Worm (Caenorhabditis elegans): ENCODE data around the gene F22E5.21.
A peak's percentile ranks its signal among the peaks of the same experiment; 100 is the strongest.
"Not testable (repeated sequence)": the region's sequence is repeated elsewhere in the genome, so short reads cannot be mapped to it uniquely, and the experiment has no call there.

Gene F22E5.21

DNA sequence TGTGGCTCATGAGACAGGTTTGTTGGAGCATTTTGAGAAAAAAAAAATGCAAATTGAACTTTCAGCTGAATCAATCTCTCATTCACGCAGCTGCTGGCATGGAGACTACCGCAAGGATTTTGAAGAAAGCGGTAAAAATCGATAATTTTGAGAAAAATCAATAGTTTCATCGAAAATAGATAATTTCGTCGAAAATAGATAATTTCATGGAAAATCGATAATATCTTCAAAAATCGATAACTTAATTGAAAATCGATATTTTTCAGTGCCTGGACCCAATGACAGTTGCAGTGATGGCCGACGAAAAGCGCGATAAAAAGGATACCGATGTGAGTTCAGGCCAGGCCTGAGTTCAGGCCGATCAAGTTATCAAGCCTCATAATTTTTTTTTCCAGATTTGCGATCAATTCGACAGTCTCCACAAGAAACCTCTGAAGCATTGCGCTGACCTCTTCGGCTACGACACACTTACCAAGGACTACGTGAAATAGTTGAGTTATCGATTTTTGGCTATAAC lies 14.3 kb downstream of the F22E5.21 start, which contains the start of gene D2062.4:
D2062.4 (plus strand) TSS at position 467 of the 517 bp plus-strand sequence.
- peak; percentile 54 for TF ChIP-seq ceh-28 (tag; optimal IDR thresholded peaks at IDR 0.05)

DNA sequence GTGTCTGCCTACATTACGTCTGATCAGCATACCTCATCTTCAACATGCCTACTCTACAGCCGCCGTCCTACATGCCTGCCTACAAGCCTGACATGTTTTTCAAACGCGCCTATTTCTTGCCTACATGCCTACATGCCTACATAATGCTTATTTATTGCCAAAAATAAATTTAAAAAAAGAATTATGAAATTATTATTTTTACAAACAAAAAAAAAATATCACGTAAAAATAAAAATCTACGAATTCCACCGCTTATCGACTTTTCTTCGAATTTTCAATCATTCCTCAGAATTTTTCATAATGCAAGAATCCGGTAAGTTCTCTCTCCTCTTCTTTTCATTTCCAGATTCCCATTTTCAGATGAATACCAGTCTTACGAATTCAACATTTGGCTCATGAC lies 14.8 kb downstream of the F22E5.21 start, which contains the start of gene D2062.5:
D2062.5 (plus strand) TSS at position 301 of the 400 bp plus-strand sequence.
- TF ChIP-seq nhr-25 (tag; optimal IDR thresholded peaks at IDR 0.05) = no peak
- TF ChIP-seq nhr-237 (tag; optimal IDR thresholded peaks at IDR 0.05) = no peak
- TF ChIP-seq ztf-4 (tag; optimal IDR thresholded peaks at IDR 0.05) = no peak
- no peak for TF ChIP-seq unc-39 (tag; optimal IDR thresholded peaks at IDR 0.05)
- no peak for TF ChIP-seq ama-1 (optimal IDR thresholded peaks at IDR 0.05)
- no peak for TF ChIP-seq pqm-1 (tag; optimal IDR thresholded peaks at IDR 0.05)
- no peak for TF ChIP-seq nhr-43 (tag; optimal IDR thresholded peaks at IDR 0.05; ENCODE audit: poor library complexity, severe bottlenecking)
- no peak for TF ChIP-seq ceh-16 (tag; optimal IDR thresholded peaks at IDR 0.05)
- no peak for TF ChIP-seq zag-1 (tag; optimal IDR thresholded peaks at IDR 0.05)
- no peak for TF ChIP-seq elt-2 (tag; optimal IDR thresholded peaks at IDR 0.05)
- no peak for TF ChIP-seq jun-1 (tag; optimal IDR thresholded peaks at IDR 0.05)
- no peak for TF ChIP-seq fos-1 (tag; optimal IDR thresholded peaks at IDR 0.05)
- no peak for TF ChIP-seq mml-1 (tag; optimal IDR thresholded peaks at IDR 0.05)
- TF ChIP-seq nhr-11 (tag; optimal IDR thresholded peaks at IDR 0.05) = no peak
- no peak for TF ChIP-seq lsy-12 (tag; optimal IDR thresholded peaks at IDR 0.05)

DNA sequence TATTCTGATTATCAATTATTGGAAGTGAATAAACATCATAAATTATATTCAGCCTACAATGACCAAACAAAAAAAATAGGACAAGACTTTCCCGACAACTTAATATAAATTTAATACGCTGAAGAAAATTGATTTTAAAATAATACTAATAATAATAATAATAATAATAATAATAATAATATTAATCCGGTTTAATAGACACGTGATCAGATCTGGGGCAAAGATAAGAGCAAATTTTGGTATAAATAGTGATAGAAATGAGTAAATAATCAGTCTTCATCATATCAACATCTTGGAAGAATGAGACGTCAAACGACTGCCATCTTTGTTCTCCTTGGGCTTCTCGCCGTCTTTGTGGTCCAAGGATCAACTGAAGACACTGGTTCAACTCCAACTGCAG lies 18.1 kb downstream of the F22E5.21 start, which contains the start of gene msrp-6:
msrp-6 (plus strand) TSS at position 301 of the 400 bp plus-strand sequence.
- not testable (repeated sequence) for TF ChIP-seq unc-39, skn-1, elt-3 (tag; optimal IDR thresholded peaks at IDR 0.05)

DNA sequence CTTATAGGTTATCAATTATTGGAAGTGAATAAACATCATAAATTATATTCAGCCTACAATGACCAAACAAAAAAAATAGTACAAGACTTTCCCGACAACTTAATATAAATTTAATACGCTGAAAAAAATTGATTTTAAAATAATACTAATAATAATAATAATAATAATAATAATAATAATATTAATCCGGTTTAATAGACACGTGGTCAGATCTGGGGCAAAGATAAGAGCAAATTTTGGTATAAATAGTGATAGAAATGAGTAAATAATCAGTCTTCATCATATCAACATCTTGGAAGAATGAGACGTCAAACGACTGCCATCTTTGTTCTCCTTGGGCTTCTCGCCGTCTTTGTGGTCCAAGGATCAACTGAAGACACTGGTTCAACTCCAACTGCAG lies 20.6 kb downstream of the F22E5.21 start, which contains the start of gene msrp-5:
msrp-5 (plus strand) TSS at position 301 of the 400 bp plus-strand sequence.
- TF ChIP-seq ceh-16 (tag; optimal IDR thresholded peaks at IDR 0.05); nfya-1 (tag; optimal IDR thresholded peaks at IDR 0.05; ENCODE audit: insufficient read depth); ztf-4 (tag; optimal IDR thresholded peaks at IDR 0.05): not testable (repeated sequence)

- TF ChIP-seq ceh-82, nhr-25, elt-3 (tag; optimal IDR thresholded peaks at IDR 0.05): not testable (repeated sequence)
Observed at ce11 chrII:2612278-2612677, 25.0 kb downstream of the F22E5.21 start, which contains the start of gene D2062.13. D2062.13 (plus strand) TSS chrII:2612578.

- TF ChIP-seq fkh-2 (tag; optimal IDR thresholded peaks at IDR 0.05) = no peak
- no peak for TF ChIP-seq ztf-4 (tag; optimal IDR thresholded peaks at IDR 0.05)
- TF ChIP-seq lsy-12 (tag; optimal IDR thresholded peaks at IDR 0.05) = no peak
- no peak for TF ChIP-seq pha-4 (tag; optimal IDR thresholded peaks at IDR 0.05)
- no peak for TF ChIP-seq egl-27 (tag; optimal IDR thresholded peaks at IDR 0.05)
- no peak for TF ChIP-seq nhr-11 (tag; optimal IDR thresholded peaks at IDR 0.05)
- no peak for TF ChIP-seq jun-1 (tag; optimal IDR thresholded peaks at IDR 0.05)
- TF ChIP-seq mml-1 (tag; optimal IDR thresholded peaks at IDR 0.05) = no peak
- no peak for TF ChIP-seq unc-39 (tag; optimal IDR thresholded peaks at IDR 0.05)
- no peak for TF ChIP-seq ztf-11 (tag; optimal IDR thresholded peaks at IDR 0.05)
- TF ChIP-seq egl-5 (tag; optimal IDR thresholded peaks at IDR 0.05) = no peak
- no peak for TF ChIP-seq sea-2 (GFP tag; optimal IDR thresholded peaks at IDR 0.05)
- no peak for TF ChIP-seq nhr-237 (tag; optimal IDR thresholded peaks at IDR 0.05)
- TF ChIP-seq ceh-28 (tag; optimal IDR thresholded peaks at IDR 0.05) = no peak
- TF ChIP-seq tbx-2 (tag; optimal IDR thresholded peaks at IDR 0.05) = no peak
- no peak for TF ChIP-seq nhr-43 (tag; optimal IDR thresholded peaks at IDR 0.05; ENCODE audit: poor library complexity, severe bottlenecking)
- TF ChIP-seq unc-62 (GFP tag; optimal IDR thresholded peaks at IDR 0.05) = no peak
Observed at ce11 chrII:2611009-2611408, 26.2 kb downstream of the F22E5.21 start.

Data from whole organism, L3 larva.